Fruit fly (Drosophila melanogaster) whole organism, prepupa: Measurements from ENCODE around the gene MED26.
A peak's percentile ranks its signal among the peaks of the same experiment; 100 is the strongest.
"Not testable (repeated sequence)": the region's sequence is repeated elsewhere in the genome, so short reads cannot be mapped to it uniquely, and the experiment has no call there.

Experiments
- CG10631 ChIP-seq: fragments of 200-800 bp; sonication (Bioruptor generic); optimal IDR thresholded peaks from 2 replicates; lab custom pipeline; 2016; ENCODE audit warnings: missing biosample characterization, missing genetic modification characterization
- CG15336 ChIP-seq: fragments of 200-800 bp; sonication (Bioruptor generic); IDR thresholded peaks from 2 replicates; pipeline ENCODE4 v1.3.6; 2022; ENCODE audit warnings: missing biosample characterization, missing genetic modification characterization
- CG16779 ChIP-seq: fragments of 200-800 bp; sonication (Bioruptor generic); optimal IDR thresholded peaks from 3 replicates; lab custom pipeline; 2017; ENCODE audit warnings: missing biosample characterization, mild to moderate bottlenecking, missing genetic modification characterization
- CG3032 ChIP-seq: fragments of 200-800 bp; optimal IDR thresholded peaks from 2 replicates; lab custom pipeline; 2019; ENCODE audit warnings: missing biosample characterization, mild to moderate bottlenecking, missing genetic modification characterization, moderate library complexity
- CG32006 ChIP-seq: fragments of 200-800 bp; sonication (Bioruptor generic); optimal IDR thresholded peaks from 3 replicates; lab custom pipeline; 2017; ENCODE audit warnings: missing biosample characterization, mild to moderate bottlenecking, missing genetic modification characterization
- CG34406 ChIP-seq: fragments of 200-800 bp; sonication (Bioruptor generic); optimal IDR thresholded peaks from 3 replicates; lab custom pipeline; 2016; ENCODE audit warnings: missing biosample characterization, missing genetic modification characterization
- CG3919 ChIP-seq: fragments of 200-800 bp; sonication (Bioruptor generic); optimal IDR thresholded peaks from 3 replicates; lab custom pipeline; 2016; ENCODE audit warnings: missing biosample characterization, missing genetic modification characterization
- CG4318 ChIP-seq: fragments of 200-800 bp; sonication (Bioruptor generic); optimal IDR thresholded peaks from 3 replicates; lab custom pipeline; 2017; ENCODE audit warnings: missing biosample characterization, mild to moderate bottlenecking, missing genetic modification characterization
- CG6163 ChIP-seq: fragments of 200-800 bp; sonication (Bioruptor generic); IDR thresholded peaks from 3 replicates; pipeline ENCODE4 v1.3.6; 2022; ENCODE audit warnings: missing biosample characterization, missing genetic modification characterization
- CG6854 ChIP-seq: fragments of 200-800 bp; sonication (Bioruptor generic); optimal IDR thresholded peaks from 2 replicates; lab custom pipeline; 2017; ENCODE audit warnings: missing biosample characterization, mild to moderate bottlenecking, missing genetic modification characterization
- CG7368 ChIP-seq: fragments of 200-800 bp; sonication (Bioruptor generic); optimal IDR thresholded peaks from 3 replicates; lab custom pipeline; 2016; ENCODE audit warnings: missing biosample characterization, missing genetic modification characterization
- CG8119 ChIP-seq: fragments of 200-800 bp; sonication (Bioruptor generic); IDR thresholded peaks from 3 replicates; pipeline ENCODE4 v1.3.6; 2022; ENCODE audit warnings: missing biosample characterization, missing genetic modification characterization
- CG8319 ChIP-seq: fragments of 200-800 bp; sonication (Bioruptor generic); optimal IDR thresholded peaks from 3 replicates; lab custom pipeline; 2016; ENCODE audit warnings: missing biosample characterization, missing genetic modification characterization
- CG8632 ChIP-seq: fragments of 200-800 bp; sonication (Bioruptor generic); optimal IDR thresholded peaks from 3 replicates; lab custom pipeline; 2016; ENCODE audit warnings: missing biosample characterization, missing genetic modification characterization
- CG9139 ChIP-seq: fragments of 200-800 bp; sonication (Bioruptor generic); optimal IDR thresholded peaks from 3 replicates; lab custom pipeline; 2017; ENCODE audit warnings: missing biosample characterization, mild to moderate bottlenecking, missing genetic modification characterization
- Eip78C ChIP-seq: fragments of 200-800 bp; sonication (Bioruptor generic); peaks from one replicate; lab custom pipeline; 2016; ENCODE audit warnings: missing biosample characterization, missing genetic modification characterization
- Ets21C ChIP-seq: fragments of 200-800 bp; sonication (Bioruptor generic); optimal IDR thresholded peaks from 3 replicates; lab custom pipeline; 2016; ENCODE audit warnings: missing biosample characterization, missing genetic modification characterization
- Gug ChIP-seq: fragments of 200-800 bp; sonication (Bioruptor generic); IDR thresholded peaks from 2 replicates; pipeline ENCODE4 v1.3.6; 2022; ENCODE audit warnings: missing biosample characterization, missing genetic modification characterization
- Hr38 ChIP-seq: sonication (Bioruptor generic); optimal IDR thresholded peaks from 2 replicates; lab custom pipeline; 2016; ENCODE audit warnings: missing biosample characterization, missing genetic modification characterization
- Hr4 ChIP-seq: fragments of 200-800 bp; sonication (Bioruptor generic); optimal IDR thresholded peaks from 3 replicates; lab custom pipeline; 2016; ENCODE audit warnings: missing biosample characterization, missing genetic modification characterization
- Lpt ChIP-seq: fragments of 200-800 bp; sonication (Bioruptor generic); optimal IDR thresholded peaks from 3 replicates; lab custom pipeline; 2016; ENCODE audit warnings: missing biosample characterization, missing genetic modification characterization
- Sox102F ChIP-seq: fragments of 200-800 bp; sonication (Bioruptor generic); optimal IDR thresholded peaks from 2 replicates; lab custom pipeline; 2016; ENCODE audit warnings: missing biosample characterization, mild to moderate bottlenecking, missing genetic modification characterization
- Sox15 ChIP-seq: fragments of 200-800 bp; sonication (Bioruptor generic); optimal IDR thresholded peaks from 3 replicates; lab custom pipeline; 2016; ENCODE audit warnings: missing biosample characterization, missing genetic modification characterization
- acj6 ChIP-seq: fragments of 200-800 bp; sonication (Bioruptor generic); optimal IDR thresholded peaks from 3 replicates; lab custom pipeline; 2016; ENCODE audit warnings: missing biosample characterization, missing genetic modification characterization
- cyc ChIP-seq: fragments of 200-800 bp; sonication (Bioruptor generic); optimal IDR thresholded peaks from 3 replicates; lab custom pipeline; 2016; ENCODE audit warnings: missing biosample characterization, missing genetic modification characterization
- dac ChIP-seq: fragments of 200-800 bp; sonication (Bioruptor generic); optimal IDR thresholded peaks from 2 replicates; lab custom pipeline; 2017; ENCODE audit warnings: missing biosample characterization, mild to moderate bottlenecking, missing genetic modification characterization
- dsx ChIP-seq: fragments of 200-800 bp; optimal IDR thresholded peaks from 3 replicates; lab custom pipeline; 2019; ENCODE audit warnings: missing biosample characterization, mild to moderate bottlenecking, missing genetic modification characterization, moderate library complexity; ENCODE audit not compliant: poor library complexity, severe bottlenecking
- eg ChIP-seq: fragments of 200-800 bp; sonication (Bioruptor generic); IDR thresholded peaks from 3 replicates; pipeline ENCODE4 v1.3.6; 2022; ENCODE audit warnings: missing biosample characterization, missing genetic modification characterization
- esn ChIP-seq: fragments of 200-800 bp; sonication (Bioruptor generic); optimal IDR thresholded peaks from 2 replicates; lab custom pipeline; 2016; ENCODE audit warnings: missing biosample characterization, mild to moderate bottlenecking, missing genetic modification characterization, moderate library complexity
- lz ChIP-seq: fragments of 200-800 bp; sonication (Bioruptor generic); optimal IDR thresholded peaks from 3 replicates; lab custom pipeline; 2016; ENCODE audit warnings: missing biosample characterization, missing genetic modification characterization
- spab ChIP-seq: fragments of 200-800 bp; sonication (Bioruptor generic); optimal IDR thresholded peaks from 2 replicates; lab custom pipeline; 2017; ENCODE audit warnings: missing biosample characterization, mild to moderate bottlenecking, missing genetic modification characterization, missing genetic modification reagents
- ss ChIP-seq, 2 experiments: fragments of 200-800 bp; sonication (Bioruptor generic); optimal IDR thresholded peaks; 2 replicates in 1 of 2; 3 replicates in 1 of 2; lab custom pipeline; 2017 to 2018; ENCODE audit warnings: mild to moderate bottlenecking in 2 of 2, missing biosample characterization in 2 of 2, missing genetic modification characterization in 2 of 2, moderate library complexity in 1 of 2
- topi ChIP-seq: fragments of 200-800 bp; sonication (Bioruptor generic); optimal IDR thresholded peaks from 3 replicates; lab custom pipeline; 2016; ENCODE audit warnings: missing biosample characterization, missing genetic modification characterization
- vri ChIP-seq: fragments of 200-800 bp; sonication (Bioruptor generic); optimal IDR thresholded peaks from 3 replicates; lab custom pipeline; 2016; ENCODE audit warnings: missing biosample characterization, mild to moderate bottlenecking, missing genetic modification characterization

MED26 gene

DNA sequence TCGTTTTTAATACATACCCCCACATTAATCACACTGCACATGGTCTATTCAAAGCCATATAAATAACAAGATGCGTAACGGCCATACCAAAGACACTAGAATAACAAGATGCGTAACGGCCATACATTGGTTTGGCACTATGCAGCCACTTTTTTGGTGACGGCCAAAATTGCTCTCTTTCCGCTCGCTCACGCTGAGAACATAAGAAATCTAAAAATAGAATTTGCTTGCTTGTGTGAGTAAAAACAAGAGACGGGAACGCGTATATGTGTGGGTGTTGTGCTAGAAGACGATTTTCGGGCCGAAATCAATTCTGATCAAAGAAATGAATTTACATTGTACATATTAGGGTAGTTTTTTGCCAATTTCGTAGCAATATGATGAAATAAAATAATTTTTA is at the start of gene MED26:
Gene MED26, minus strand, starts transcription at position 101 of the 400 bp plus-strand sequence.
- not testable (repeated sequence) for TF ChIP-seq eg, CG3919, CG3032

- TF ChIP-seq Sox102F (GFP tag; lab: Kevin White, UChicago) (no peak), Eip78C (GFP tag; lab: Kevin White, UChicago) (peak; percentile 23), Hr4 (GFP tag; lab: Kevin White, UChicago) (no peak), CG8319 (GFP tag; lab: Kevin White, UChicago) (no peak), CG8632 (GFP tag; lab: Kevin White, UChicago) (no peak), CG3032 (no peak), CG6163 (GFP tag; lab: Robert Waterston, UW) (no peak), topi (GFP tag; lab: Kevin White, UChicago) (no peak)
- TF ChIP-seq, all 60 proteins: peak for 1
These were observed 46.9 kb upstream of the MED26 start for dm6 chr4:835535-836138.

DNA sequence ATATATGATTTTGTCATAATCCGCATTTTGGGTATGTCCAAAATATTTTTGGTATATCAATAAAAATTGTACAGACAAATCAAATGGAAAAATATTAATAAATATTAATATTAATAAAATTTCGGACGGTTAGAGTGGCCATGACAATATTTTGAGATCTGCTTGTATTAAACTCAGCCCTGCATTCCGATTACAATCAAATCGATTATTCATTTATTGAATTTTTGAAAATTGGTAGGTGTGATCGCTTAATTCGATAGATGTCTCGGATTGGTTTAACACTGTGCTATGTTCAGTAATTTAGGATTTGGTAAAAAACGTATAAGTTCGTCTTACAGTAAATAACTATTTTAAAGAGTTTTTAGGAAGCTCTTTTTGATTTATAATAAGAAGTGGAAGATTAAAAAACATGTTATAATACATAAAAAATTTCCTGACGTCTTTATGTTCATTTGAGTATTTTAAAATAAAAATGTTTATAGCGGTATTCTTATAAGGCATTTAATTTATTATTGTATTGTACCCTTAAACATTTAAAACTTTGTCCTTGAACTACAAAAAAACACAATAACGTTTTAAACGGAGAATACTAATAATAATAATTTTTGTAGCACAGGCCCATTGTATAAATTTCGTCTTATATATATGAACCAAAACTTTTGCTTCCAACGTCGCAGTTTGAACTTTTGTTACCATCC is 46.2 kb upstream of the MED26 start:
- no peak for TF ChIP-seq Gug
- no peak for TF ChIP-seq esn (GFP tag; lab: Kevin White, UChicago)
- no peak for TF ChIP-seq Sox15 (GFP tag; lab: Kevin White, UChicago)
- TF ChIP-seq Hr4 (GFP tag; lab: Kevin White, UChicago): peak; percentile 8
- no peak for TF ChIP-seq CG10631 (GFP tag; lab: Kevin White, UChicago)
- TF ChIP-seq CG9139 (GFP tag; lab: Kevin White, UChicago): no peak
- no peak for TF ChIP-seq vri
- peak; percentile 23; the same call in 1 of the 2 replicates for TF ChIP-seq CG15336
- TF ChIP-seq cyc (GFP tag; lab: Kevin White, UChicago): no peak
- no peak for TF ChIP-seq CG7368
- no peak for TF ChIP-seq CG16779 (tag; lab: Kevin White, UChicago)
- no peak for TF ChIP-seq Ets21C (GFP tag; lab: Kevin White, UChicago)
- no peak for TF ChIP-seq CG4318 (GFP tag; lab: Kevin White, UChicago)
- TF ChIP-seq acj6: peak; percentile 1

DNA sequence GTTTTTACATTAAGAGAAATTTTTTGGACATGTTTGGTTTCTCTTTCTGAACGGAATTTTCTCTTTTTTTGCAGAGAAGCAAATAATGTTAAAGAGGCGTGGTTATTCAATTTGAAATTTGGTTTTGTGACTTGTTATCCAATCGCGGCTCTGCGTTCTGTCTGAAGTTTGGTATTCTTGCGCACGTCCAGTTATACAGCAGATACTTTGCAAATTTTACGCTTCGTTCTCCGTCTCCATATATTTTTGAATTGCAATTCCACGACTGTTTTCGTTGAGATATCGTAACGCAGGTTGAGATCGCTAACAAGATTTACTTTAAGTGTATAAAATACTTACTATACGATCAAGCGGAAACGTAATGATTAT is 45.7 kb upstream of the MED26 start:
- TF ChIP-seq Eip78C (GFP tag; lab: Kevin White, UChicago) (peak; percentile 50), CG10631 (GFP tag; lab: Kevin White, UChicago) (no peak), Lpt (no peak), Hr38 (GFP tag; lab: Kevin White, UChicago) (no peak), esn (GFP tag; lab: Kevin White, UChicago) (no peak), CG8119 (0 out of 3 replicates have a peak, but pooled peaks have one; percentile 17), Sox102F (GFP tag; lab: Kevin White, UChicago) (peak; percentile 43), spab (GFP tag; lab: Kevin White, UChicago) (no peak), CG15336 (peak; percentile 19; the same call in 1 of the 2 replicates)
- TF ChIP-seq, all 60 proteins: peak for 4

- TF ChIP-seq Eip78C (GFP tag; lab: Kevin White, UChicago) (peak; percentile 55), ss (GFP tag; optimal IDR thresholded peaks at IDR 0.05; lab: Kevin White, UChicago) (peak in 1 of 2 experiments; percentile 8), CG6163 (GFP tag; lab: Robert Waterston, UW) (no peak)
- TF ChIP-seq, all 60 proteins: peak for 2
These were observed 45.1 kb upstream of the MED26 start, which contains the start of gene Sox102F for dm6 chr4:833790-834451. TSS of gene Sox102F (minus strand) at chr4:834393.

DNA sequence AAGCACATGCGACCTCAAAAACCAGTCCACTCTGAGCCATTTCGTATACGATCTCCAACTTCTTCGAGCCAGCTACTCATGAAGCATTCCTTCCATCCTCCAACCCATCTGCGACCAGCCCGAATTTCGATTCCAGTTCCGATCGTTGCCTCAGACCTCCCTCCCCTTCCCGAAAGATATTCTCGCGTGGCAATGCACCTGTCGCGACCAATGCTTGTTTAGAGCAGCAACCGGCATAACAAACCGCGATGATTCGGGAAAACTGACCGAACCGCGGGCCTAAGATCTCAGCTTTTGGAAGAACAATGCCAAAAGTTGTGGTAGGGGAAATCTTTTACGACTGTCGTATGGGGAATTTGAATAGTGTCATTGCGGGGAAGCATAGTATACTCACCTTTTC is 44.2 kb upstream of the MED26 start:
- peak; percentile 6 for TF ChIP-seq Eip78C (GFP tag; lab: Kevin White, UChicago)
- TF ChIP-seq spab (GFP tag; lab: Kevin White, UChicago): no peak
- no peak for TF ChIP-seq lz (GFP tag; lab: Kevin White, UChicago)
- 0 out of 3 replicates have a peak, but pooled peaks have one; percentile 13 for TF ChIP-seq CG6163 (GFP tag; lab: Robert Waterston, UW)
- TF ChIP-seq Sox102F (GFP tag; lab: Kevin White, UChicago): peak; percentile 30
- TF ChIP-seq ss (GFP tag; optimal IDR thresholded peaks at IDR 0.05; lab: Kevin White, UChicago): peak in 1 of 2 experiments; percentile 13
- no peak for TF ChIP-seq CG8119
- TF ChIP-seq Lpt: peak; percentile 23
- TF ChIP-seq CG6854 (GFP tag; lab: Kevin White, UChicago): no peak
- TF ChIP-seq CG32006: no peak
- peak; percentile 25 for TF ChIP-seq dsx
- TF ChIP-seq dac (GFP tag; lab: Kevin White, UChicago): no peak
- no peak for TF ChIP-seq CG34406 (GFP tag; lab: Kevin White, UChicago)
